Fruit fly (Drosophila melanogaster) whole organism, pupa: ENCODE results near the gene CG15480.

ENCODE experiments used
- CG10348 ChIP-seq: fragments of 200-800 bp; sonication (Bioruptor generic); IDR thresholded peaks from 2 replicates; pipeline ENCODE4 v1.3.6; 2022; ENCODE audit warnings: missing biosample characterization, missing genetic modification characterization
- CG12605 ChIP-seq: fragments of 200-800 bp; sonication (Bioruptor generic); IDR thresholded peaks from 2 replicates; pipeline ENCODE4 v1.3.6; 2022; ENCODE audit warnings: missing biosample characterization, missing genetic modification characterization
- CG13204 ChIP-seq: fragments of 200-800 bp; sonication (Bioruptor generic); optimal IDR thresholded peaks from 2 replicates; lab custom pipeline; 2018; ENCODE audit warnings: missing biosample characterization, mild to moderate bottlenecking, missing genetic modification characterization, moderate library complexity
- CG14655 ChIP-seq: fragments of 200-800 bp; sonication (Bioruptor generic); optimal IDR thresholded peaks from 3 replicates; lab custom pipeline; 2017; ENCODE audit warnings: mild to moderate bottlenecking, missing biosample characterization, missing genetic modification reagents, missing genetic modification characterization
- CG15710 ChIP-seq: fragments of 200-800 bp; sonication (Bioruptor generic); optimal IDR thresholded peaks from 2 replicates; lab custom pipeline; 2018; ENCODE audit warnings: missing biosample characterization, mild to moderate bottlenecking, missing genetic modification characterization, moderate library complexity
- CG17806 ChIP-seq: fragments of 200-800 bp; sonication (Bioruptor generic); optimal IDR thresholded peaks from 2 replicates; lab custom pipeline; 2018; ENCODE audit warnings: missing biosample characterization, mild to moderate bottlenecking, missing genetic modification characterization, moderate library complexity
- CG32121 ChIP-seq: fragments of 200-800 bp; sonication (Bioruptor generic); IDR thresholded peaks from 2 replicates; pipeline ENCODE4 v1.3.6; 2022; ENCODE audit warnings: missing biosample characterization, missing genetic modification characterization
- CG34367 ChIP-seq: fragments of 200-800 bp; sonication (Bioruptor generic); optimal IDR thresholded peaks from 2 replicates; lab custom pipeline; 2018; ENCODE audit warnings: missing biosample characterization, mild to moderate bottlenecking, missing genetic modification characterization
- CG4496 ChIP-seq: fragments of 200-800 bp; sonication (Bioruptor generic); IDR thresholded peaks from 3 replicates; pipeline ENCODE4 v1.3.6; 2022; ENCODE audit warnings: missing biosample characterization, missing genetic modification characterization
- CG8159 ChIP-seq: fragments of 200-800 bp; sonication (Bioruptor generic); optimal IDR thresholded peaks from 3 replicates; lab custom pipeline; 2018; ENCODE audit warnings: missing biosample characterization, mild to moderate bottlenecking, missing genetic modification characterization, moderate library complexity
- CG8301 ChIP-seq: fragments of 200-800 bp; sonication (Bioruptor generic); optimal IDR thresholded peaks from 2 replicates; lab custom pipeline; 2018; ENCODE audit warnings: missing biosample characterization, mild to moderate bottlenecking, missing genetic modification characterization
- CG9948 ChIP-seq: fragments of 200-800 bp; sonication (Bioruptor generic); optimal IDR thresholded peaks from 2 replicates; lab custom pipeline; 2018; ENCODE audit warnings: missing biosample characterization, mild to moderate bottlenecking, missing genetic modification characterization, moderate library complexity
- D1 ChIP-seq: fragments of 200-800 bp; sonication (Bioruptor generic); optimal IDR thresholded peaks from 2 replicates; lab custom pipeline; 2018; ENCODE audit warnings: missing biosample characterization, mild to moderate bottlenecking, missing genetic modification characterization, moderate library complexity
- EcR ChIP-seq: fragments of 200-800 bp; sonication (Bioruptor generic); optimal IDR thresholded peaks from 3 replicates; lab custom pipeline; 2019; ENCODE audit warnings: missing biosample characterization, missing genetic modification characterization, mild to moderate bottlenecking, moderate library complexity, missing genetic modification reagents
- Ets98B ChIP-seq: fragments of 200-800 bp; sonication (Bioruptor generic); IDR thresholded peaks from 2 replicates; pipeline ENCODE4 v1.3.6; 2022; ENCODE audit warnings: missing biosample characterization, missing genetic modification characterization
- Pif1A ChIP-seq: fragments of 200-800 bp; sonication (Bioruptor generic); optimal IDR thresholded peaks from 3 replicates; lab custom pipeline; 2016; ENCODE audit warnings: missing biosample characterization, missing genetic modification characterization
- Pif1B ChIP-seq: fragments of 200-800 bp; sonication (Bioruptor generic); optimal IDR thresholded peaks from 3 replicates; lab custom pipeline; 2016; ENCODE audit warnings: missing biosample characterization, missing genetic modification characterization
- Snoo ChIP-seq: fragments of 200-800 bp; sonication (Bioruptor generic); optimal IDR thresholded peaks from 3 replicates; lab custom pipeline; 2017; ENCODE audit warnings: missing biosample characterization, mild to moderate bottlenecking, missing genetic modification characterization, inconsistent platforms
- fd96Ca ChIP-seq: fragments of 200-800 bp; sonication (Bioruptor generic); IDR thresholded peaks from 3 replicates; pipeline ENCODE4 v1.3.6; 2022; ENCODE audit warnings: missing biosample characterization, missing genetic modification characterization
- gl ChIP-seq: fragments of 200-800 bp; sonication (Bioruptor generic); optimal IDR thresholded peaks from 2 replicates; lab custom pipeline; 2018; ENCODE audit warnings: missing biosample characterization, mild to moderate bottlenecking, missing genetic modification characterization
- rn ChIP-seq: fragments of 200-800 bp; sonication (Bioruptor generic); IDR thresholded peaks from 2 replicates; pipeline ENCODE4 v1.3.6; 2022; ENCODE audit warnings: missing biosample characterization, missing genetic modification characterization

The CG15480 gene

DNA sequence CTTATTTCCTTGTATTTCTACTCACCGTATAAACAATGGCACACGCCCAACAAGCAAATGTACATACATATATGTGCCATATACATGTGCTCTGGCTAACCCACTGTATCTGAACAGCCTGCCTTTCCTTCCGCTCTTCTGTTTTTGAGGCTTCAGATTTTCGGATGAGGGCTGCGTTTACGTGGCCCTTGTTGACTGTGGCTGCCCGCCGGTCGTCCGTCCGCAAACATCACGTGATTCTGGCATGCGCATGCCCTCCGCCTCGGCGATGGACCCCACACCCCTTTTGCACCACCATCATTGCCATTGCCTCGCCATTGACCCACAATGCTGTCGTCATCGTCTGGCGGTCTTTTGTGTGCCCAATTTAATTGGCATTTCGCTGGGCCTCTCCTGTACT is 19.8 kb downstream of the CG15480 start:
- peak; percentile 9; the same call in 1 of the 2 replicates for TF ChIP-seq Ets98B (GFP tag; lab: Robert Waterston, UW)
- no peak for TF ChIP-seq CG34367 (tag; lab: Kevin White, UChicago)
- no peak for TF ChIP-seq Pif1A (GFP tag; lab: Kevin White, UChicago)
- TF ChIP-seq rn = no peak
- peak; percentile 3 for TF ChIP-seq gl
- TF ChIP-seq CG14655 = no peak
- TF ChIP-seq D1 (tag; lab: Kevin White, UChicago) = no peak
- 0 out of 2 replicates have a peak, but pooled peaks have one; percentile 10 for TF ChIP-seq CG12605 (GFP tag; lab: Robert Waterston, UW)
- TF ChIP-seq CG4496 (GFP tag; lab: Robert Waterston, UW) = no peak
- peak; percentile 49 for TF ChIP-seq EcR (GFP tag; lab: Kevin White, UChicago)
- TF ChIP-seq CG15710 = no peak
- peak; percentile 45; the same call in 1 of the 2 replicates for TF ChIP-seq CG32121 (GFP tag; lab: Robert Waterston, UW)
- no peak for TF ChIP-seq CG10348 (GFP tag; lab: Robert Waterston, UW)
- TF ChIP-seq Pif1B (GFP tag; lab: Kevin White, UChicago) = no peak
- TF ChIP-seq CG17806 (tag; lab: Kevin White, UChicago) = no peak
- peak; percentile 44; the same call in 1 of the 3 replicates for TF ChIP-seq fd96Ca
- TF ChIP-seq CG9948 (tag; lab: Kevin White, UChicago) = no peak
- no peak for TF ChIP-seq CG8159 (tag; lab: Kevin White, UChicago)
- no peak for TF ChIP-seq CG8301 (tag; lab: Kevin White, UChicago)
- peak; percentile 48 for TF ChIP-seq Snoo (tag; lab: Kevin White, UChicago)
- TF ChIP-seq CG13204 (GFP tag; lab: Kevin White, UChicago) = peak; percentile 54

DNA sequence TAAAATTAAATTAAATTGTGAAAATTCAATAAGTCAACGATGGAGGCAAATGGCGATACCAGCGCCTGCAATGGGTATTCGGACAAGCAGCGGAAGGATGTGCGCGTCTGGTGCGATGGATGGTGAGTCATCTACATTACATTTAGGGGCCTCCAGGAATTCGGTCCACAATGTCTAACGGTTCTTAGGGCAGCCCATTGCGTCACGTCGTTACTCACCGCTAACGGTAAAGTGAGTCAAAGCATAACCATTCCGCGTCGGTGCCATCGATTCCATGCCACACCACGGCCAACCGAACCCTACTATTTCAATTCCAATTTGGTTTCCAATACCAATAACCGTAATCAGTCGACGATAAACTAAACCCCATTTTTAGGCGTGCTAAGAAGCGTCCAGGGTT is 20.9 kb downstream of the CG15480 start:
- TF ChIP-seq CG32121 (GFP tag; lab: Robert Waterston, UW) (no peak), EcR (GFP tag; lab: Kevin White, UChicago) (no peak), Snoo (tag; lab: Kevin White, UChicago) (no peak), CG10348 (GFP tag; lab: Robert Waterston, UW) (no peak)

DNA sequence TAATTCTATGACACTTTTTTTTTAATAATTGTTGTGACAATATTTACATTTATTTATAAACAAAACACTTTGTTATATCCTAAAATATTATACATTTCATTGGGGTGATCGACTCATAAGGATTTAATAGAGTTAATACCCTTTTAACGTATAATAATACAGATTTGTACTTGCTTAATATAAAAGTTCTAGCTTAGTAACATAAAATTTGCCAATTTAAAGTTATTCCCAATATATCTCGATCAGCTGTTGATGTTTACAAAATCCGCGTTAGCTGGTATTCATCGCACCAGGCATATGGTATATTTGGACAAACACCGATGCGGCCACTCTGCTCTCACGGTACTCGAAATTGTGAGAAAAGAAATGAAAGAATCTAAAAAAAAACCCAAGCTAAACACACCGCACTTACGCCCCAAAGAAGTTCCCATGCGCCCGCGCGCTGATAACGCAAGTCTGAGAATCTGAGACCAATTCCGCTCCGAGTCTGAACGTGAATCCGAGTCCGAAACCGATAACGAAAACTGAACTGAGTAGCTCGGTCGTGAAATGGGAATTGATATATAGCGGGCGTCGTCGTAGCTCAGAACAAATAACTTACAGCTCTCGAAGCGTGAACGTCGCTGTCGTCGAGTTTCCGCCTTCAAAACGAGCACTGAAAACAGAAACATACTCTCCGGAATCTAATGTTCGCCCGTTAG is 21.5 kb downstream of the CG15480 start, which contains the start of gene Pect:
Gene Pect, plus strand, starts transcription at position 326 of the 701 bp plus-strand sequence.
- TF ChIP-seq CG34367 (tag; lab: Kevin White, UChicago) (no peak), CG14655 (no peak), CG8159 (tag; lab: Kevin White, UChicago) (no peak), D1 (tag; lab: Kevin White, UChicago) (no peak), CG15710 (peak; percentile 28), CG4496 (GFP tag; lab: Robert Waterston, UW) (no peak), CG12605 (GFP tag; lab: Robert Waterston, UW) (peak; percentile 62), CG32121 (GFP tag; lab: Robert Waterston, UW) (no peak), gl (peak; percentile 7), Pif1B (GFP tag; lab: Kevin White, UChicago) (no peak), CG9948 (tag; lab: Kevin White, UChicago) (no peak), fd96Ca (peak; percentile 38; the same call in 1 of the 3 replicates), CG17806 (tag; lab: Kevin White, UChicago) (no peak), CG8301 (tag; lab: Kevin White, UChicago) (no peak), Ets98B (GFP tag; lab: Robert Waterston, UW) (peak; percentile 54; the same call in 1 of the 2 replicates), Snoo (tag; lab: Kevin White, UChicago) (no peak), EcR (GFP tag; lab: Kevin White, UChicago) (peak; percentile 52), rn (no peak), CG10348 (GFP tag; lab: Robert Waterston, UW) (no peak), CG13204 (GFP tag; lab: Kevin White, UChicago) (no peak), Pif1A (GFP tag; lab: Kevin White, UChicago) (no peak)
- TF ChIP-seq, all 21 proteins: peak for 6

DNA sequence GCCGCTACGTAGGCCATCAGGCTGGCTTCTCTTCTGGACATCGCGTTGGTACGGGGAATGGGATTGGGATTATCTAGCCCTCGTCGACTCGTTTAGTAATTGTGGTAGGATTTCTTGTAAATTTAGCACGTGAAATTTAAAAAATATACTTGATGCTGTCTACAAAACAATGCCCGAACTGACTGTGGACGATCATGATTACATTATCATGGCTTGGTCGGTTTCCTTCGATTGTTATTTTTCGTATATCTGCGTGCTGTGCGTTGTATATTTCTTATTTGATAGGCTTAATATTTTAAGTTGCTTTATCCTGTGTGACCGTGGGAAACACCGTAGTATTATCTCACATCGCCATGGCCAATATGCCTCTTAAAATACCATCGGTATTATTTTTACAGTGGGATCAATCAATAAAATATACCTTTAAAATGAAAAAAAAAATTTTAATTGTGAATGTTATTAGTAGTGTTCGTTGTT is 22.1 kb downstream of the CG15480 start, which contains the start of gene CG16972:
Gene CG16972, minus strand, starts transcription at position 336 of the 477 bp plus-strand sequence.
- TF ChIP-seq Pif1A (GFP tag; lab: Kevin White, UChicago) (no peak), CG12605 (GFP tag; lab: Robert Waterston, UW) (peak; percentile 7; the same call in 1 of the 2 replicates)
- TF ChIP-seq, all 21 proteins: peak for 1

DNA sequence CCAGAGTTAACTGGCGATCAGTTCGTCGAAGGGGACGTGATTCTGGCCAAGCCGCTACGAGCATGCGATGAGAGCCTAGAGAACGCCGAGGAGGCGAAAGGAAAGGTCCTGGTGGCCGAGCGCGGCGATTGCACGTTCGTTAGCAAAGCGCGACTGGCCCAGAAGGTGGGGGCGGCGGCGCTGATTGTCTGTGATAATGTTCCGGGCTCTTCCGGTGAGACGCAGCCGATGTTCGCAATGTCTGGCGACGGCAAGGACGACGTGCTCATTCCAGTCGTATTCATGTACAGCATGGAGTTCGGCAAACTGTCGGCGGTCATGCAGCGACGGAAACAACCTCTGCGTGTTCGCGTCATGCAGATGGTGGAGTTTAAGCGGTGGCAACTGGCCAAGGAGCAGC is 29.3 kb downstream of the CG15480 start:
- no peak for TF ChIP-seq CG10348 (GFP tag; lab: Robert Waterston, UW)
- no peak for TF ChIP-seq CG8159 (tag; lab: Kevin White, UChicago)
- no peak for TF ChIP-seq CG12605 (GFP tag; lab: Robert Waterston, UW)
- no peak for TF ChIP-seq gl
- no peak for TF ChIP-seq EcR (GFP tag; lab: Kevin White, UChicago)
- TF ChIP-seq Snoo (tag; lab: Kevin White, UChicago) = no peak
- TF ChIP-seq Pif1A (GFP tag; lab: Kevin White, UChicago) = no peak
- TF ChIP-seq CG34367 (tag; lab: Kevin White, UChicago) = no peak

DNA sequence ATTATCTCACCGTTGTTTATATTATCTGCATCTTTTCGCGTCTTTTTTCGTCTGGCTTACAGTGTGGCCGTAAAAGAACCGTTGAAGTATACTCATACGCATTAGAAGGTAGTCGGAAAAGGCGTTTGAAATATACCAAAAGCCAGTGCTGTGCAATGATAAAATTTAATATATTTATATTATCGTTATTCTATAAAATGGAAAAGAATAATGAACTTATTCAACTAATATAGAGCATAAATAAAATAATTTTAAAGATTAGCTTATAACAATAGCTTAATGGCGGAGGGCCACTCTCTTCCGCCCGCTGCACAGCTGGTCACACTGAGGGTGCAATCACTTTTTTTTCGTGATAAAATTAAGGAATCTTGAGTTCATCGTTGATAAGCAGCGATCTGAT is 33.2 kb downstream of the CG15480 start, which contains the start of the genes CG16974 and Edem2:
Gene CG16974, minus strand, starts transcription at position 86 of the 400 bp plus-strand sequence.
Gene Edem2, plus strand, starts transcription at position 308 of the 400 bp plus-strand sequence.
- TF ChIP-seq Snoo (tag; lab: Kevin White, UChicago) (peak; percentile 53), Pif1B (GFP tag; lab: Kevin White, UChicago) (no peak), fd96Ca (peak; percentile 71), Pif1A (GFP tag; lab: Kevin White, UChicago) (no peak), Ets98B (GFP tag; lab: Robert Waterston, UW) (peak; percentile 60), EcR (GFP tag; lab: Kevin White, UChicago) (peak; percentile 28), CG32121 (GFP tag; lab: Robert Waterston, UW) (peak; percentile 56; the same call in 1 of the 2 replicates), CG4496 (GFP tag; lab: Robert Waterston, UW) (peak; percentile 59; the same call in 1 of the 3 replicates), CG15710 (peak; percentile 56), CG34367 (tag; lab: Kevin White, UChicago) (no peak), rn (peak; percentile 42; the same call in 1 of the 2 replicates)
